Worm (Caenorhabditis elegans) whole organism, L4 larva: ENCODE data around the gene scl-23.
"Not testable (repeated sequence)": the region's sequence is repeated elsewhere in the genome, so short reads cannot be mapped to it uniquely, and the experiment has no call there.

ENCODE experiments used
- F26F4.8 ChIP-seq: fragments of 200-800 bp; sonication (Bioruptor generic); conservative IDR thresholded peaks from 2 replicates; pipeline ENCODE4 v1.3.6; 2022; ENCODE audit warnings: missing genetic modification characterization, missing compliant biosample characterization
- R02D3.7 ChIP-seq: fragments of 150-350 bp; sonication (generic microtip); optimal IDR thresholded peaks from 3 replicates; lab custom pipeline; 2014; ENCODE audit warnings: missing biosample characterization, missing genetic modification characterization
- T20F7.1 ChIP-seq: fragments of 200-800 bp; sonication (Bioruptor generic); optimal IDR thresholded peaks from 2 replicates; lab custom pipeline; 2018; ENCODE audit warnings: mild to moderate bottlenecking, missing genetic modification characterization, missing compliant biosample characterization
- aha-1 ChIP-seq: fragments of 150-350 bp; peaks from one replicate; lab custom pipeline; 2014; ENCODE audit warnings: missing biosample characterization, missing genetic modification characterization
- aly-2 ChIP-seq: sonication (generic microtip); optimal IDR thresholded peaks from 2 replicates; lab custom pipeline; 2018; ENCODE audit warnings: missing biosample characterization, missing genetic modification characterization
- arid-1 ChIP-seq: fragments of 200-800 bp; sonication (Bioruptor generic); conservative IDR thresholded peaks from 2 replicates; pipeline ENCODE4 v1.3.6; 2022; ENCODE audit warnings: missing genetic modification reagents, missing genetic modification characterization, missing compliant biosample characterization
- ceh-20 ChIP-seq: fragments of 200-800 bp; sonication (Bioruptor generic); IDR thresholded peaks from 2 replicates; pipeline ENCODE4 v1.3.6; 2022; ENCODE audit warnings: missing genetic modification reagents, missing genetic modification characterization, missing compliant biosample characterization
- ceh-62 ChIP-seq: sonication (generic microtip); optimal IDR thresholded peaks from 2 replicates; lab custom pipeline; 2017; ENCODE audit warnings: missing biosample characterization, missing genetic modification characterization
- ces-1 ChIP-seq: fragments of 150-350 bp; sonication (generic microtip); optimal IDR thresholded peaks from 4 replicates; lab custom pipeline; 2014; ENCODE audit warnings: missing biosample characterization, missing genetic modification reagents, missing genetic modification characterization
- cey-2 ChIP-seq: sonication (generic microtip); optimal IDR thresholded peaks from 3 replicates; lab custom pipeline; 2017; ENCODE audit warnings: missing genetic modification characterization, mild to moderate bottlenecking, missing compliant biosample characterization, antibody characterized with exemption, borderline replicate concordance; ENCODE audit not compliant: insufficient read depth
- ctbp-1 ChIP-seq: fragments of 200-800 bp; sonication (Bioruptor generic); IDR thresholded peaks from 2 replicates; pipeline ENCODE4 v1.3.6; 2022; ENCODE audit warnings: missing genetic modification reagents, missing genetic modification characterization, missing compliant biosample characterization
- dmd-6 ChIP-seq: fragments of 200-800 bp; sonication (Bioruptor generic); IDR thresholded peaks from 2 replicates; pipeline ENCODE4 v1.3.6; 2022; ENCODE audit warnings: missing genetic modification reagents, missing genetic modification characterization, missing compliant biosample characterization
- dmd-9 ChIP-seq: fragments of 200-800 bp; sonication (Bioruptor generic); IDR thresholded peaks from 2 replicates; pipeline ENCODE4 v1.3.6; 2022; ENCODE audit warnings: missing genetic modification reagents, missing genetic modification characterization, missing compliant biosample characterization
- dve-1 ChIP-seq: sonication (generic microtip); optimal IDR thresholded peaks from 2 replicates; lab custom pipeline; 2017; ENCODE audit warnings: antibody characterized with exemption, mild to moderate bottlenecking, missing genetic modification characterization, missing compliant biosample characterization; ENCODE audit not compliant: insufficient read depth
- fkh-10 ChIP-seq: fragments of 150-350 bp; optimal IDR thresholded peaks from 2 replicates; lab custom pipeline; 2014; ENCODE audit warnings: missing biosample characterization, missing genetic modification reagents, missing genetic modification characterization
- fos-1 ChIP-seq: fragments of 150-350 bp; optimal IDR thresholded peaks from 2 replicates; lab custom pipeline; 2014; ENCODE audit warnings: missing biosample characterization, missing genetic modification characterization
- gei-8 ChIP-seq: fragments of 200-800 bp; sonication (Bioruptor generic); optimal IDR thresholded peaks from 2 replicates; lab custom pipeline; 2018; ENCODE audit warnings: mild to moderate bottlenecking, missing genetic modification characterization, missing compliant biosample characterization
- hlh-11 ChIP-seq: fragments of 200-800 bp; sonication (Bioruptor generic); optimal IDR thresholded peaks from 2 replicates; lab custom pipeline; 2018; ENCODE audit warnings: mild to moderate bottlenecking, missing genetic modification characterization, missing compliant biosample characterization
- hmg-1.1 ChIP-seq: fragments of 200-800 bp; sonication (Bioruptor generic); IDR thresholded peaks from 2 replicates; pipeline ENCODE4 v1.3.6; 2022; ENCODE audit warnings: missing genetic modification reagents, missing genetic modification characterization, missing compliant biosample characterization
- lin-1 ChIP-seq: fragments of 200-800 bp; sonication (Bioruptor generic); IDR thresholded peaks from 2 replicates; pipeline ENCODE4 v1.3.6; 2022; ENCODE audit warnings: missing genetic modification reagents, missing genetic modification characterization, missing compliant biosample characterization
- lin-15B ChIP-seq: fragments of 150-350 bp; sonication (generic microtip); optimal IDR thresholded peaks from 3 replicates; lab custom pipeline; 2014; ENCODE audit warnings: missing biosample characterization, missing genetic modification characterization
- lin-39 ChIP-seq: fragments of 150-350 bp; optimal IDR thresholded peaks from 2 replicates; lab custom pipeline; 2014; ENCODE audit warnings: missing biosample characterization, missing genetic modification reagents, missing genetic modification characterization
- lir-3 ChIP-seq: sonication (generic microtip); optimal IDR thresholded peaks from 2 replicates; lab custom pipeline; 2016; ENCODE audit warnings: mild to moderate bottlenecking, missing genetic modification characterization, missing compliant biosample characterization
- madf-5 ChIP-seq, 2 experiments: fragments of 200-800 bp; sonication (Bioruptor generic); IDR thresholded peaks; 2 replicates each; pipeline ENCODE4 v1.3.6; 2022; ENCODE audit warnings: missing compliant biosample characterization in 2 of 2, missing genetic modification characterization in 2 of 2
- mep-1 ChIP-seq: fragments of 150-350 bp; sonication (generic microtip); optimal IDR thresholded peaks from 3 replicates; lab custom pipeline; 2014; ENCODE audit warnings: missing biosample characterization, missing genetic modification characterization
- mes-2 ChIP-seq: sonication (generic microtip); optimal IDR thresholded peaks from 2 replicates; lab custom pipeline; 2016; ENCODE audit warnings: missing genotype, mild to moderate bottlenecking, missing genetic modification characterization, missing compliant biosample characterization; ENCODE audit not compliant: poor library complexity, severe bottlenecking
- mxl-2 ChIP-seq: fragments of 200-800 bp; sonication (Bioruptor generic); conservative IDR thresholded peaks from 2 replicates; pipeline ENCODE4 v1.3.6; 2022; ENCODE audit warnings: missing genetic modification reagents, missing genetic modification characterization, missing compliant biosample characterization
- mxl-3 ChIP-seq: fragments of 200-800 bp; sonication (Bioruptor generic); optimal IDR thresholded peaks from 2 replicates; lab custom pipeline; 2018; ENCODE audit warnings: mild to moderate bottlenecking, missing genetic modification characterization, missing compliant biosample characterization
- nhr-11 ChIP-seq: fragments of 150-350 bp; optimal IDR thresholded peaks from 2 replicates; lab custom pipeline; 2014; ENCODE audit warnings: missing biosample characterization, missing genetic modification characterization
- nhr-237 ChIP-seq: sonication (generic microtip); optimal IDR thresholded peaks from 2 replicates; lab custom pipeline; 2017; ENCODE audit warnings: missing biosample characterization, missing genetic modification characterization
- nhr-28 ChIP-seq: fragments of 150-350 bp; optimal IDR thresholded peaks from 2 replicates; lab custom pipeline; 2014; ENCODE audit warnings: missing biosample characterization, missing genetic modification characterization
- nhr-41 ChIP-seq: fragments of 200-800 bp; sonication (Bioruptor generic); IDR thresholded peaks from 2 replicates; pipeline ENCODE4 v1.3.6; 2022; ENCODE audit warnings: missing genetic modification reagents, missing genetic modification characterization, missing compliant biosample characterization
- rbr-2 ChIP-seq: sonication (generic microtip); optimal IDR thresholded peaks from 2 replicates; lab custom pipeline; 2016; ENCODE audit warnings: missing genotype, missing genetic modification characterization, missing compliant biosample characterization
- sdz-12 ChIP-seq: fragments of 200-800 bp; sonication (Bioruptor generic); optimal IDR thresholded peaks from 2 replicates; lab custom pipeline; 2018; ENCODE audit warnings: mild to moderate bottlenecking, missing genetic modification characterization, missing compliant biosample characterization
- snpc-1.2 ChIP-seq: fragments of 200-800 bp; sonication (Bioruptor generic); IDR thresholded peaks from 2 replicates; pipeline ENCODE4 v1.3.6; 2022; ENCODE audit warnings: missing genetic modification reagents, missing genetic modification characterization, missing compliant biosample characterization
- spr-1 ChIP-seq: sonication (generic microtip); optimal IDR thresholded peaks from 2 replicates; lab custom pipeline; 2016; ENCODE audit warnings: mild to moderate bottlenecking, missing genetic modification characterization, missing compliant biosample characterization
- tag-97 ChIP-seq: fragments of 200-800 bp; sonication (Bioruptor generic); IDR thresholded peaks from 2 replicates; pipeline ENCODE4 v1.3.6; 2022; ENCODE audit warnings: missing genetic modification characterization, missing compliant biosample characterization
- tra-1 ChIP-seq: fragments of 200-800 bp; sonication (Bioruptor generic); IDR thresholded peaks from 2 replicates; pipeline ENCODE4 v1.3.6; 2022; ENCODE audit warnings: missing genetic modification reagents, missing genetic modification characterization, missing compliant biosample characterization
- unc-130 ChIP-seq: sonication (generic microtip); optimal IDR thresholded peaks from 2 replicates; lab custom pipeline; 2016; ENCODE audit warnings: missing genetic modification reagents, missing genetic modification characterization, missing compliant biosample characterization
- unc-39 ChIP-seq: sonication (generic microtip); optimal IDR thresholded peaks from 2 replicates; lab custom pipeline; 2017; ENCODE audit warnings: missing biosample characterization, missing genetic modification characterization
- unc-62 ChIP-seq, 3 experiments: fragments of 150-350 bp in 1 of 3; sonication (generic microtip); optimal IDR thresholded peaks in 2 of 3; peaks in 1 of 3; 1 replicate in 1 of 3; 2 replicates in 2 of 3; lab custom pipeline; 2014 to 2017; ENCODE audit warnings: missing biosample characterization in 3 of 3, missing genetic modification characterization in 3 of 3, missing genetic modification reagents in 3 of 3, missing genotype in 1 of 3
- vab-7 ChIP-seq: fragments of 200-800 bp; sonication (Bioruptor generic); IDR thresholded peaks from 2 replicates; pipeline ENCODE4 v1.3.6; 2022; ENCODE audit warnings: missing genetic modification reagents, missing genetic modification characterization, missing compliant biosample characterization
- zfp-3 ChIP-seq: fragments of 200-800 bp; sonication (Bioruptor generic); conservative IDR thresholded peaks from 2 replicates; pipeline ENCODE4 v1.3.6; 2022; ENCODE audit warnings: missing genetic modification reagents, missing genetic modification characterization, missing compliant biosample characterization
- ztf-11 ChIP-seq: fragments of 150-350 bp; optimal IDR thresholded peaks from 2 replicates; lab custom pipeline; 2014; ENCODE audit warnings: missing biosample characterization, missing genetic modification characterization
- ztf-7 ChIP-seq: fragments of 150-350 bp; optimal IDR thresholded peaks from 2 replicates; lab custom pipeline; 2014; ENCODE audit warnings: missing biosample characterization, missing genetic modification characterization

The scl-23 gene

DNA sequence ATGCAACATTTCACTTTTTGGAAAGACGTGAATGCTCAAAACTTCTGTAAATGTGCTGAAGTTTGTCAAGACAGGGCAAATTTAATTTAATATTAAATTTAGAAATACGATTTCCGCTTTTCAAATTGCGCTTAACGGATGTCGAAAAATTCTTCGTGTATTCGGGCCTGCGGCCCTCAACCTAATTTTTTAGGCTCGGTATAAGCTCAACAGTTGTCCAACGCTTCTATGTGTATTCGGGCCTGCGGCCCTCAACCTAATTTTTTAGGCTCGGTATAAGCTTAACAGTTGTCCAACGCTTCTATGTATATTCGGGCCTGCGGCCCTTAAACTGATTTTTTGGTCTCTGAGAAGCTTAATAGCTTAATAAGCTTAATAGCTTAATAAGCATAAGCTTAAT, 28.9 kb upstream of the scl-23 start (continued):
- TF ChIP-seq F26F4.8 (0 out of 2 replicates have a peak, but pooled peaks have one; percentile 13), arid-1 (GFP tag; lab: Robert Waterston, UW) (no peak)

ce11 chrIV:111377-111776, 21.5 kb upstream of the scl-23 start, which contains the start of gene F29C4.4:
F29C4.4 (plus strand) TSS chrIV:111677.
- TF ChIP-seq unc-39 (tag; lab: Kevin White, UChicago); fos-1; zfp-3 (GFP tag; lab: Robert Waterston, UW): not testable (repeated sequence)

DNA sequence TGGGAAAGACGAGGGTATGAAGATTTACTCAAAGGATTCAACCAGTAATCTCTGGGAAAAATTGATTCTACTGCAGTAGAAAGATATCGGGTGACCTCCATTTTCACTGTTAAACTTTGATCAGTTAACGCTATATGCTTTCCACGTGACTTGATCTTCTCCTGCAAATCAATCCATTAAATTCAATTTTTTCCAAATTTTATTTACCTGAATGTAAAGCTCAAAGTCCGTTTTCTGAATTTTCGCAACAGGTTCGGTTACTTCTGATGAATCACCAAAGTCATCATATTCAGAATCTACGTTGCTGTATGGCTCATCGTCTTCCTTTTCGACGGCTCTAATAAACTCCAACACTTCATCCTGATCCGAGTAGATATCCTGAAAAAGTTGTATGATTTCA, 19.4 kb upstream of the scl-23 start, which contains the start of gene B0545.4:
B0545.4 (minus strand) TSS at position 101 of the 400 bp plus-strand sequence.
- TF ChIP-seq R02D3.7 = no peak
- TF ChIP-seq vab-7 (GFP tag; lab: Robert Waterston, UW) = no peak
- no peak for TF ChIP-seq T20F7.1 (GFP tag; lab: Kevin White, UChicago)
- TF ChIP-seq lin-15B (tag; lab: Kevin White, UChicago) = no peak
- TF ChIP-seq nhr-11 = no peak
- no peak for TF ChIP-seq snpc-1.2 (GFP tag; lab: Robert Waterston, UW)
- TF ChIP-seq cey-2 (tag; lab: Kevin White, UChicago) = no peak
- no peak for TF ChIP-seq ceh-62 (tag; lab: Kevin White, UChicago)
- no peak for TF ChIP-seq ces-1 (GFP tag; lab: Kevin White, UChicago)
- no peak for TF ChIP-seq ztf-11 (tag; lab: Kevin White, UChicago)
- no peak for TF ChIP-seq ceh-20 (GFP tag; lab: Robert Waterston, UW)
- TF ChIP-seq mxl-3 (GFP tag; lab: Kevin White, UChicago) = no peak
- TF ChIP-seq nhr-237 (tag; lab: Kevin White, UChicago) = no peak
- TF ChIP-seq ztf-7 (tag; lab: Kevin White, UChicago) = no peak

DNA sequence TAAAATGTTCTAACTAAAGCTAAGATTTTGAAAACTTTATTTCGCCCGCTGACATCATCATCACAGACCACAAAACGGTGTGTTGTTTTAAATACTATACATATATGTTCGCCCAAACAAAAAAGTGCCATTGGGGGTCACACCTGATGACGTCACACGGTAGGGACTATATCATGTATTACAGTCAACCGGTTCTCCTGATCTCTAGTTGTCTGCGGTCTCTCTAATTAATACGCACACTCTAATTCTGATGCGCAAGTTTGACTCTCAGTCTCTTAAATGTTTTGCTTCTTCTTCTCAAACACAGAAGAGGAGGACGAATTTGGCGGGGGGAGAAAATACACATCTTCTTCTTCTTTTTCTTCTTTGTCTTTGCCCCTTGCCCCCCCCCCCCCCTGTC, 13.0 kb upstream of the scl-23 start:
- TF ChIP-seq nhr-41 (GFP tag; lab: Robert Waterston, UW) = no peak
- TF ChIP-seq lir-3 (tag; lab: Kevin White, UChicago) = no peak
- no peak for TF ChIP-seq unc-130 (GFP tag; lab: Kevin White, UChicago)
- no peak for TF ChIP-seq mes-2 (tag; lab: Kevin White, UChicago)
- TF ChIP-seq nhr-28 (tag; lab: Kevin White, UChicago) = peak; percentile 56
- no peak for TF ChIP-seq aly-2 (tag; lab: Kevin White, UChicago)
- TF ChIP-seq arid-1 (GFP tag; lab: Robert Waterston, UW) = no peak
- no peak for TF ChIP-seq dmd-9
- TF ChIP-seq mxl-2 (GFP tag; lab: Robert Waterston, UW) = no peak
- TF ChIP-seq dmd-6 (GFP tag; lab: Robert Waterston, UW) = 0 out of 2 replicates have a peak, but pooled peaks have one; percentile 18
- peak; percentile 2 for TF ChIP-seq dve-1 (tag; lab: Kevin White, UChicago)
- TF ChIP-seq lin-39 (tag; lab: Kevin White, UChicago) = no peak
- TF ChIP-seq unc-62 (GFP tag; optimal IDR thresholded peaks at IDR 0.05 in 1 of 2; lab: Kevin White, UChicago) = peak in 1 of 2 experiments; percentile 85
- no peak for TF ChIP-seq unc-62 (tag; optimal IDR thresholded peaks at IDR 0.05; lab: Kevin White, UChicago)
- no peak for TF ChIP-seq fkh-10
- no peak for TF ChIP-seq rbr-2 (tag; lab: Kevin White, UChicago)
- no peak for TF ChIP-seq ceh-62 (tag; lab: Kevin White, UChicago)
- peak; percentile 57 for TF ChIP-seq aha-1
- TF ChIP-seq tag-97 (GFP tag; lab: Robert Waterston, UW) = no peak
- TF ChIP-seq gei-8 (GFP tag; lab: Kevin White, UChicago) = no peak
- peak; percentile 47 for TF ChIP-seq mep-1 (tag; lab: Kevin White, UChicago)
- TF ChIP-seq lin-1 (GFP tag; lab: Robert Waterston, UW) = no peak
- TF ChIP-seq ctbp-1 (GFP tag; lab: Robert Waterston, UW) = no peak
- TF ChIP-seq spr-1 (tag; lab: Kevin White, UChicago) = no peak
- TF ChIP-seq zfp-3 (GFP tag; lab: Robert Waterston, UW) = no peak
- TF ChIP-seq madf-5 (GFP tag; IDR thresholded peaks at IDR 0.05; lab: Robert Waterston, UW) = no peak
- TF ChIP-seq tra-1 (GFP tag; lab: Robert Waterston, UW) = peak; percentile 30; the same call in 1 of the 2 replicates
- 0 out of 2 replicates have a peak, but pooled peaks have one; percentile 29 for TF ChIP-seq hmg-1.1
- TF ChIP-seq sdz-12 (GFP tag; lab: Kevin White, UChicago) = no peak
- TF ChIP-seq hlh-11 (tag; lab: Kevin White, UChicago) = no peak
